Fruit fly (Drosophila melanogaster) whole organism, embryonic: ENCODE measurements around the gene CG31997.

Experiments
- Asciz ChIP-seq: fragments of 200-800 bp; sonication (Bioruptor generic); optimal IDR thresholded peaks from 2 replicates; lab custom pipeline; 2017; ENCODE audit warnings: missing biosample characterization, mild to moderate bottlenecking, missing genetic modification characterization, missing genetic modification reagents
- B-H1 ChIP-seq: fragments of 200-800 bp; sonication (Bioruptor generic); IDR thresholded peaks from 3 replicates; pipeline ENCODE4 v1.3.6; 2022; ENCODE audit warnings: missing biosample characterization, missing genetic modification characterization
- CG10274 ChIP-seq: fragments of 200-800 bp; sonication (Bioruptor generic); optimal IDR thresholded peaks from 3 replicates; lab custom pipeline; 2017; ENCODE audit warnings: missing biosample characterization, mild to moderate bottlenecking, missing genetic modification characterization
- CG12219 ChIP-seq: fragments of 200-800 bp; sonication (Bioruptor generic); optimal IDR thresholded peaks from 3 replicates; lab custom pipeline; 2018; ENCODE audit warnings: missing biosample characterization, mild to moderate bottlenecking, missing genetic modification characterization
- CG13123 ChIP-seq: fragments of 200-800 bp; sonication (Bioruptor generic); optimal IDR thresholded peaks from 2 replicates; lab custom pipeline; 2016; ENCODE audit warnings: missing biosample characterization, missing genetic modification characterization
- CG14014 ChIP-seq: fragments of 200-800 bp; sonication (Bioruptor generic); IDR thresholded peaks from 2 replicates; pipeline ENCODE4 v1.3.6; 2022; ENCODE audit warnings: missing biosample characterization, missing genetic modification characterization
- CG14050 ChIP-seq: fragments of 200-800 bp; sonication (Bioruptor generic); IDR thresholded peaks from 3 replicates; pipeline ENCODE4 v1.3.6; 2022; ENCODE audit warnings: missing biosample characterization, missing genetic modification characterization
- CG15514 ChIP-seq: fragments of 200-800 bp; sonication (Bioruptor generic); optimal IDR thresholded peaks from 3 replicates; lab custom pipeline; 2017; ENCODE audit warnings: missing biosample characterization, missing genetic modification characterization, mild to moderate bottlenecking, moderate library complexity, missing genetic modification reagents
- CG32532 ChIP-seq: fragments of 200-800 bp; sonication (Bioruptor generic); IDR thresholded peaks from 2 replicates; pipeline ENCODE4 v1.3.6; 2022; ENCODE audit warnings: missing biosample characterization, missing genetic modification characterization
- CG34422 ChIP-seq: fragments of 200-800 bp; sonication (Bioruptor generic); IDR thresholded peaks from 3 replicates; pipeline ENCODE4 v1.3.6; 2022; ENCODE audit warnings: missing biosample characterization, missing genetic modification characterization
- CG3847 ChIP-seq: fragments of 200-800 bp; sonication (Bioruptor generic); IDR thresholded peaks from 2 replicates; pipeline ENCODE4 v1.3.6; 2022; ENCODE audit warnings: missing biosample characterization, missing genetic modification characterization
- CG6272 ChIP-seq: fragments of 200-800 bp; sonication (Bioruptor generic); IDR thresholded peaks from 2 replicates; pipeline ENCODE4 v1.3.6; 2022; ENCODE audit warnings: missing biosample characterization, missing genetic modification characterization
- CG6689 ChIP-seq: fragments of 200-800 bp; sonication (Bioruptor generic); IDR thresholded peaks from 2 replicates; pipeline ENCODE4 v1.3.6; 2022; ENCODE audit warnings: missing biosample characterization, missing genetic modification characterization
- CG9876 ChIP-seq: fragments of 200-800 bp; sonication (Bioruptor generic); optimal IDR thresholded peaks from 2 replicates; lab custom pipeline; 2016; ENCODE audit warnings: missing biosample characterization, missing genetic modification characterization
- CrebB ChIP-seq: fragments of 200-800 bp; sonication (Bioruptor generic); optimal IDR thresholded peaks from 3 replicates; lab custom pipeline; 2018; ENCODE audit warnings: missing biosample characterization, mild to moderate bottlenecking, missing genetic modification characterization
- D ChIP-seq, 2 experiments: fragments of 200-800 bp in 1 of 2; fragments of >200 bp in 1 of 2; sonication (Bioruptor generic) in 1 of 2; optimal IDR thresholded peaks; 2 replicates in 1 of 2; 3 replicates in 1 of 2; lab custom pipeline; 2017; ENCODE audit warnings: mild to moderate bottlenecking in 1 of 2, missing biosample characterization in 1 of 2, missing genetic modification characterization in 1 of 2, missing genetic modification reagents in 1 of 2
- D19A ChIP-seq: fragments of 200-800 bp; optimal IDR thresholded peaks from 3 replicates; lab custom pipeline; 2019; ENCODE audit warnings: missing biosample characterization, mild to moderate bottlenecking, missing genetic modification characterization, moderate library complexity
- D19B ChIP-seq: fragments of 200-800 bp; sonication (Bioruptor generic); optimal IDR thresholded peaks from 2 replicates; lab custom pipeline; 2017; ENCODE audit warnings: missing biosample characterization, mild to moderate bottlenecking, missing genetic modification characterization
- Drgx ChIP-seq: fragments of 200-800 bp; sonication (Bioruptor generic); IDR thresholded peaks from 2 replicates; pipeline ENCODE4 v1.3.6; 2022; ENCODE audit warnings: missing biosample characterization, missing genetic modification characterization
- E2f1 ChIP-seq: fragments of 200-800 bp; sonication (Bioruptor generic); IDR thresholded peaks from 2 replicates; pipeline ENCODE4 v1.3.6; 2022; ENCODE audit warnings: missing biosample characterization, missing genetic modification characterization
- Gsc ChIP-seq: fragments of 200-800 bp; sonication (Bioruptor generic); IDR thresholded peaks from 2 replicates; pipeline ENCODE4 v1.3.6; 2022; ENCODE audit warnings: missing biosample characterization, missing genetic modification characterization
- Hand ChIP-seq: fragments of 200-800 bp; sonication (Bioruptor generic); optimal IDR thresholded peaks from 2 replicates; lab custom pipeline; 2017; ENCODE audit warnings: mild to moderate bottlenecking, missing biosample characterization, missing genetic modification reagents, missing genetic modification characterization
- Hr78 ChIP-seq, 2 experiments: fragments of 200-800 bp in 1 of 2; fragments of >200 bp in 1 of 2; sonication (Bioruptor generic) in 1 of 2; optimal IDR thresholded peaks; 2 replicates each; lab custom pipeline; 2017 to 2019; ENCODE audit warnings: missing biosample characterization in 2 of 2, missing genetic modification characterization in 2 of 2, mild to moderate bottlenecking in 1 of 2, moderate library complexity in 1 of 2
- Lpt ChIP-seq: fragments of >200 bp; optimal IDR thresholded peaks from 2 replicates; lab custom pipeline; 2018; ENCODE audit warnings: missing biosample characterization, missing genetic modification characterization
- Max ChIP-seq: fragments of 200-800 bp; sonication (Bioruptor generic); optimal IDR thresholded peaks from 2 replicates; lab custom pipeline; 2016; ENCODE audit warnings: missing biosample characterization, mild to moderate bottlenecking, missing genetic modification characterization
- NFAT ChIP-seq: fragments of 200-800 bp; sonication (Bioruptor generic); IDR thresholded peaks from 2 replicates; pipeline ENCODE4 v1.3.6; 2022; ENCODE audit warnings: missing biosample characterization, missing genetic modification characterization
- Rfx ChIP-seq: fragments of 200-800 bp; sonication (Bioruptor generic); IDR thresholded peaks from 2 replicates; pipeline ENCODE4 v1.3.6; 2022; ENCODE audit warnings: missing biosample characterization, missing genetic modification characterization
- Sry-β ChIP-seq: fragments of 200-800 bp; sonication (Bioruptor generic); optimal IDR thresholded peaks from 2 replicates; lab custom pipeline; 2018; ENCODE audit warnings: missing biosample characterization, mild to moderate bottlenecking, missing genetic modification characterization, moderate library complexity
- TFAM ChIP-seq: fragments of 200-800 bp; sonication (Bioruptor generic); optimal IDR thresholded peaks from 2 replicates; lab custom pipeline; 2017; ENCODE audit warnings: missing biosample characterization, missing genetic modification characterization, inconsistent platforms
- Taf1 ChIP-seq: fragments of 200-800 bp; sonication (Bioruptor generic); IDR thresholded peaks from 2 replicates; pipeline ENCODE4 v1.3.6; 2022; ENCODE audit warnings: missing biosample characterization, missing genetic modification characterization
- Xbp1 ChIP-seq: fragments of 200-800 bp; sonication (Bioruptor generic); optimal IDR thresholded peaks from 3 replicates; lab custom pipeline; 2016; ENCODE audit warnings: missing biosample characterization, mild to moderate bottlenecking, missing genetic modification characterization
- Xrp1 ChIP-seq: fragments of 200-800 bp; sonication (Bioruptor generic); IDR thresholded peaks from 2 replicates; pipeline ENCODE4 v1.3.6; 2022; ENCODE audit warnings: missing biosample characterization, missing genetic modification characterization
- chif ChIP-seq, 2 experiments: fragments of 200-800 bp; sonication (Bioruptor generic); optimal IDR thresholded peaks; 3 replicates each; lab custom pipeline; 2016; ENCODE audit warnings: missing biosample characterization in 2 of 2, missing genetic modification characterization in 2 of 2
- chm ChIP-seq: fragments of 200-800 bp; sonication (Bioruptor generic); IDR thresholded peaks from 2 replicates; pipeline ENCODE4 v1.3.6; 2022; ENCODE audit warnings: missing biosample characterization, missing genetic modification characterization
- dpn ChIP-seq, 2 experiments: fragments of 200-800 bp; sonication (Bioruptor generic); optimal IDR thresholded peaks; 3 replicates each; lab custom pipeline; 2016; ENCODE audit warnings: missing biosample characterization in 2 of 2, missing genetic modification characterization in 2 of 2
- eve ChIP-seq, 2 experiments: fragments of >200 bp; optimal IDR thresholded peaks; 2 replicates each; lab custom pipeline; 2017; ENCODE audit warnings: missing biosample characterization in 2 of 2, missing genetic modification characterization in 2 of 2
- gfzf ChIP-seq: fragments of 200-800 bp; sonication (Bioruptor generic); optimal IDR thresholded peaks from 2 replicates; lab custom pipeline; 2016; ENCODE audit warnings: missing biosample characterization, mild to moderate bottlenecking, missing genetic modification characterization, moderate library complexity
- h ChIP-seq: fragments of >200 bp; optimal IDR thresholded peaks from 2 replicates; lab custom pipeline; 2017
- ham ChIP-seq: fragments of 200-800 bp; sonication (Bioruptor generic); IDR thresholded peaks from 2 replicates; pipeline ENCODE4 v1.3.6; 2022; ENCODE audit warnings: missing biosample characterization, missing genetic modification characterization
- her ChIP-seq: fragments of 200-800 bp; sonication (Bioruptor generic); optimal IDR thresholded peaks from 2 replicates; lab custom pipeline; 2016; ENCODE audit warnings: missing biosample characterization, missing genetic modification characterization
- insv ChIP-seq, 2 experiments: fragments of 200-800 bp; sonication (Bioruptor generic); optimal IDR thresholded peaks; 3 replicates each; lab custom pipeline; 2016 to 2018; ENCODE audit warnings: missing biosample characterization in 2 of 2, missing genetic modification characterization in 2 of 2
- lbe ChIP-seq: fragments of 200-800 bp; sonication (Bioruptor generic); optimal IDR thresholded peaks from 2 replicates; lab custom pipeline; 2016; ENCODE audit warnings: missing biosample characterization, mild to moderate bottlenecking, missing genetic modification characterization
- lola ChIP-seq, 3 experiments: fragments of >200 bp in 2 of 3; fragments of 200-800 bp in 1 of 3; sonication (Bioruptor generic) in 1 of 3; optimal IDR thresholded peaks; 2 replicates each; lab custom pipeline; 2017 to 2019; ENCODE audit warnings: missing biosample characterization in 3 of 3, missing genetic modification characterization in 3 of 3, mild to moderate bottlenecking in 1 of 3, moderate library complexity in 1 of 3
- pan ChIP-seq, 4 experiments: fragments of >200 bp in 3 of 4; fragments of 200-800 bp in 1 of 4; sonication (Bioruptor generic) in 1 of 4; optimal IDR thresholded peaks in 3 of 4; IDR thresholded peaks in 1 of 4; 2 replicates each; pipeline versions ENCODE4 v1.3.6 to Lab custom; 2017 to 2022; ENCODE audit warnings: missing biosample characterization in 2 of 4, missing genetic modification characterization in 2 of 4, mixed read lengths in 1 of 4
- pfk ChIP-seq: fragments of 200-800 bp; sonication (Bioruptor generic); optimal IDR thresholded peaks from 2 replicates; lab custom pipeline; 2018; ENCODE audit warnings: missing biosample characterization, mild to moderate bottlenecking, missing genetic modification characterization, moderate library complexity
- phol ChIP-seq: fragments of 200-800 bp; sonication (Bioruptor generic); optimal IDR thresholded peaks from 3 replicates; lab custom pipeline; 2018; ENCODE audit warnings: missing biosample characterization, mild to moderate bottlenecking, missing genetic modification characterization, moderate library complexity
- repo ChIP-seq: fragments of 200-800 bp; sonication (Bioruptor generic); optimal IDR thresholded peaks from 2 replicates; lab custom pipeline; 2016; ENCODE audit warnings: missing biosample characterization, missing genetic modification characterization
- ro ChIP-seq: fragments of 200-800 bp; sonication (Bioruptor generic); IDR thresholded peaks from 2 replicates; pipeline ENCODE4 v1.3.6; 2022; ENCODE audit warnings: missing biosample characterization, missing genetic modification characterization
- tll ChIP-seq, 2 experiments: fragments of 200-800 bp in 1 of 2; fragments of >200 bp in 1 of 2; sonication (Bioruptor generic) in 1 of 2; optimal IDR thresholded peaks; 2 replicates each; lab custom pipeline; 2017 to 2019; ENCODE audit warnings: missing biosample characterization in 2 of 2, missing genetic modification characterization in 2 of 2, mild to moderate bottlenecking in 1 of 2, moderate library complexity in 1 of 2
- vfl ChIP-seq: fragments of 200-800 bp; sonication (Bioruptor generic); optimal IDR thresholded peaks from 2 replicates; lab custom pipeline; 2016; ENCODE audit warnings: missing biosample characterization, missing genetic modification characterization

The CG31997 gene

DNA sequence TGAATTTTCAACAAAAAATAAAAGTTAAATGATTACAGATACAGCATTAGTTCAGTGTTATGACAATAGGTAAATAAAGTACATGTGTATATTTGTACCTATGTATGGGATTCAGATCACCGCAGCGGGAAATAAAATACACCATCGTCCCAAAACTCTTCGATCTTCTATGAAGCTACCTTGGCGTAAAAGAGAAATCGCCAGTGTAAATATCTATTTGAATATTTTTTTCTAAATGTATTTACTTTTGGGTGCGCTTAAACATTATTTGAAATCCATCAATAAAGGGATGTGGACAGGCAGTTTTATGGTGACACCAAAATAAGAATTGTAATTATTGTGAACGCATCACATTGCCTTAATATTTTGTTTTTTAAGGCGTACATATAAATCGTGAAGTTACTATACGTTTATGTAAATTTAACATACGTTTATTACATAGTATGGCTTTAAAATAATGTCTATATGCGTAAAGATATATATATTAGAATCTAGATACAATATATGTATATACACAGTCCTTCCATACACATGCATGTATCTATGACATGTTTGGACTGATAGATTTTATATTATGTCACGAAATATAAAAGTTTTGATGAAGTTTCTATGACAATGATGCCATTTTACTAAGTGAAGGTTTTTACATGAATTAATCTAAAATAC, 23.8 kb downstream of the CG31997 start, which contains the start of gene anne (continued):
- no peak for TF ChIP-seq TFAM (GFP tag; lab: Kevin White, UChicago)
- TF ChIP-seq CG6272 (GFP tag; lab: Robert Waterston, UW): no peak
- TF ChIP-seq Gsc (GFP tag; lab: Robert Waterston, UW): no peak
- TF ChIP-seq Sry-β (GFP tag; lab: Kevin White, UChicago): peak; percentile 3
- no peak for TF ChIP-seq lola (GFP tag; optimal IDR thresholded peaks at IDR 0.05; lab: Kevin White, UChicago)
- no peak for TF ChIP-seq CG3847
- no peak for TF ChIP-seq Max
- no peak for TF ChIP-seq Drgx
- no peak for TF ChIP-seq Asciz (GFP tag; lab: Kevin White, UChicago)
- no peak for TF ChIP-seq Lpt
- TF ChIP-seq D (optimal IDR thresholded peaks at IDR 0.05; lab: Kevin White, UChicago): no peak
- no peak for TF ChIP-seq D (GFP tag; optimal IDR thresholded peaks at IDR 0.05; lab: Kevin White, UChicago)
- no peak for TF ChIP-seq Xbp1 (GFP tag; lab: Kevin White, UChicago)
- no peak for TF ChIP-seq dpn (GFP tag; optimal IDR thresholded peaks at IDR 0.05; lab: Kevin White, UChicago)
- no peak for TF ChIP-seq D19A
- no peak for TF ChIP-seq CG12219 (GFP tag; lab: Kevin White, UChicago)
- TF ChIP-seq ro: no peak
- TF ChIP-seq Xrp1 (GFP tag; lab: Robert Waterston, UW): no peak
- TF ChIP-seq CG15514 (GFP tag; lab: Kevin White, UChicago): no peak
- TF ChIP-seq her (GFP tag; lab: Kevin White, UChicago): no peak
- TF ChIP-seq phol (tag; lab: Kevin White, UChicago): peak; percentile 68
- no peak for TF ChIP-seq lbe (GFP tag; lab: Kevin White, UChicago)
- no peak for TF ChIP-seq Hr78 (GFP tag; optimal IDR thresholded peaks at IDR 0.05; lab: Kevin White, UChicago)
- TF ChIP-seq E2f1 (GFP tag; lab: Robert Waterston, UW): no peak
- TF ChIP-seq pan (optimal IDR thresholded peaks at IDR 0.05; lab: Kevin White, UChicago): no peak
- TF ChIP-seq pan (GFP tag; optimal IDR thresholded peaks at IDR 0.05 in 1 of 2, IDR thresholded peaks at IDR 0.05 in 1 of 2): no peak
- no peak for TF ChIP-seq insv (GFP tag; optimal IDR thresholded peaks at IDR 0.05; lab: Kevin White, UChicago)
- no peak for TF ChIP-seq CG6689
- TF ChIP-seq pfk: peak; percentile 97
- no peak for TF ChIP-seq D19B (GFP tag; lab: Kevin White, UChicago)
- TF ChIP-seq CrebB (tag; lab: Kevin White, UChicago): no peak
- no peak for TF ChIP-seq repo (GFP tag; lab: Kevin White, UChicago)
- TF ChIP-seq CG13123 (GFP tag; lab: Kevin White, UChicago): no peak
- TF ChIP-seq eve (GFP tag; optimal IDR thresholded peaks at IDR 0.05; lab: Kevin White, UChicago): no peak
- TF ChIP-seq CG14050 (GFP tag; lab: Robert Waterston, UW): no peak
- no peak for TF ChIP-seq CG10274 (GFP tag; lab: Kevin White, UChicago)
- no peak for TF ChIP-seq Hand (GFP tag; lab: Kevin White, UChicago)
- no peak for TF ChIP-seq Rfx
- no peak for TF ChIP-seq Taf1 (GFP tag; lab: Robert Waterston, UW)
- no peak for TF ChIP-seq CG9876
- TF ChIP-seq chm: no peak
- no peak for TF ChIP-seq ham (GFP tag; lab: Robert Waterston, UW)
- no peak for TF ChIP-seq CG14014
- peak; percentile 34 for TF ChIP-seq gfzf
- no peak for TF ChIP-seq h (lab: Kevin White, UChicago)
- no peak for TF ChIP-seq chif (GFP tag; optimal IDR thresholded peaks at IDR 0.05; lab: Kevin White, UChicago)
- TF ChIP-seq CG32532 (GFP tag; lab: Robert Waterston, UW): no peak
- TF ChIP-seq NFAT: no peak
- no peak for TF ChIP-seq tll (GFP tag; optimal IDR thresholded peaks at IDR 0.05; lab: Kevin White, UChicago)
- TF ChIP-seq B-H1 (GFP tag; lab: Robert Waterston, UW): no peak
- TF ChIP-seq CG34422 (GFP tag; lab: Robert Waterston, UW): no peak
- TF ChIP-seq vfl (GFP tag; lab: Kevin White, UChicago): no peak
